Fruit fly (Drosophila melanogaster) whole organism, embryonic: ENCODE data around the gene cv-c.
A peak's percentile ranks its signal among the peaks of the same experiment; 100 is the strongest.

ENCODE experiments used
- Awh ChIP-seq: fragments of 200-800 bp; sonication (Bioruptor generic); IDR thresholded peaks from 2 replicates; pipeline ENCODE4, ENCODE4 v1.3.6; 2022; ENCODE audit warnings: missing biosample characterization, missing genetic modification characterization
- BEAF-32 ChIP-seq: fragments of 200-800 bp; sonication (Bioruptor generic); optimal IDR thresholded peaks from 3 replicates; lab custom pipeline; 2017; ENCODE audit warnings: missing biosample characterization, missing genetic modification characterization, mild to moderate bottlenecking, moderate library complexity, missing genetic modification reagents
- Bgb ChIP-seq: fragments of 200-800 bp; sonication (Bioruptor generic); IDR thresholded peaks from 2 replicates; pipeline ENCODE4 v1.3.6; 2022; ENCODE audit warnings: missing biosample characterization, missing genetic modification characterization; ENCODE audit not compliant: partially characterized antibody
- CG10209 ChIP-seq: fragments of 200-800 bp; sonication (Bioruptor generic); optimal IDR thresholded peaks from 3 replicates; lab custom pipeline; 2017; ENCODE audit warnings: missing biosample characterization, mild to moderate bottlenecking, missing genetic modification characterization, missing genetic modification reagents
- CG10543 ChIP-seq: fragments of 200-800 bp; sonication (Bioruptor generic); optimal IDR thresholded peaks from 3 replicates; lab custom pipeline; 2017; ENCODE audit warnings: missing biosample characterization, mild to moderate bottlenecking, missing genetic modification characterization, moderate library complexity
- CG13424 ChIP-seq: fragments of 200-800 bp; sonication (Bioruptor generic); optimal IDR thresholded peaks from 2 replicates; lab custom pipeline; 2019; ENCODE audit warnings: missing biosample characterization, mild to moderate bottlenecking, missing genetic modification characterization, moderate library complexity
- CG14710 ChIP-seq: fragments of 200-800 bp; sonication (Bioruptor generic); optimal IDR thresholded peaks from 3 replicates; lab custom pipeline; 2019; ENCODE audit warnings: missing biosample characterization, mild to moderate bottlenecking, missing genetic modification characterization, moderate library complexity
- CG15479 ChIP-seq: fragments of 200-800 bp; sonication (Bioruptor generic); optimal IDR thresholded peaks from 3 replicates; lab custom pipeline; 2019; ENCODE audit warnings: missing biosample characterization, mild to moderate bottlenecking, missing genetic modification characterization, moderate library complexity
- CG17361 ChIP-seq: fragments of 200-800 bp; sonication (Bioruptor generic); IDR thresholded peaks from 3 replicates; pipeline ENCODE4 v1.3.6; 2022; ENCODE audit warnings: missing biosample characterization, missing genetic modification characterization
- CG17802 ChIP-seq: fragments of 200-800 bp; sonication (Bioruptor generic); optimal IDR thresholded peaks from 2 replicates; lab custom pipeline; 2018; ENCODE audit warnings: missing biosample characterization, mild to moderate bottlenecking, missing genetic modification characterization, moderate library complexity
- CG18011 ChIP-seq: fragments of 200-800 bp; sonication (Bioruptor generic); optimal IDR thresholded peaks from 2 replicates; lab custom pipeline; 2017; ENCODE audit warnings: missing biosample characterization, missing genetic modification characterization, mild to moderate bottlenecking, moderate library complexity, missing genotype
- CG2120 ChIP-seq: fragments of 200-800 bp; sonication (Bioruptor generic); optimal IDR thresholded peaks from 3 replicates; lab custom pipeline; 2016; ENCODE audit warnings: missing biosample characterization, missing genetic modification characterization
- CG3995 ChIP-seq: fragments of 200-800 bp; sonication (Bioruptor generic); optimal IDR thresholded peaks from 3 replicates; lab custom pipeline; 2016; ENCODE audit warnings: missing biosample characterization, missing genetic modification characterization
- CG4854 ChIP-seq: fragments of 200-800 bp; sonication (Bioruptor generic); optimal IDR thresholded peaks from 2 replicates; lab custom pipeline; 2016; ENCODE audit warnings: missing biosample characterization, missing genetic modification characterization, inconsistent platforms
- CG6813 ChIP-seq: fragments of 200-800 bp; sonication (Bioruptor generic); optimal IDR thresholded peaks from 2 replicates; lab custom pipeline; 2017; ENCODE audit warnings: missing biosample characterization, missing genetic modification characterization, mild to moderate bottlenecking, moderate library complexity, missing genetic modification reagents
- CG7271 ChIP-seq: fragments of 200-800 bp; sonication (Bioruptor generic); optimal IDR thresholded peaks from 2 replicates; lab custom pipeline; 2018; ENCODE audit warnings: missing biosample characterization, mild to moderate bottlenecking, missing genetic modification characterization, moderate library complexity
- CG7987 ChIP-seq: fragments of 200-800 bp; sonication (Bioruptor generic); optimal IDR thresholded peaks from 2 replicates; lab custom pipeline; 2018; ENCODE audit warnings: missing biosample characterization, mild to moderate bottlenecking, missing genetic modification characterization, moderate library complexity
- CG8281 ChIP-seq: fragments of 200-800 bp; sonication (Bioruptor generic); optimal IDR thresholded peaks from 2 replicates; lab custom pipeline; 2018; ENCODE audit warnings: missing biosample characterization, mild to moderate bottlenecking, missing genetic modification characterization, moderate library complexity
- CHES-1-like ChIP-seq: fragments of 200-800 bp; sonication (Bioruptor generic); optimal IDR thresholded peaks from 2 replicates; lab custom pipeline; 2016; ENCODE audit warnings: missing biosample characterization, missing genetic modification characterization
- D19A ChIP-seq: fragments of 200-800 bp; optimal IDR thresholded peaks from 3 replicates; lab custom pipeline; 2019; ENCODE audit warnings: missing biosample characterization, mild to moderate bottlenecking, missing genetic modification characterization, moderate library complexity
- Dbx ChIP-seq: fragments of 200-800 bp; sonication (Bioruptor generic); IDR thresholded peaks from 3 replicates; pipeline ENCODE4 v1.3.6; 2022; ENCODE audit warnings: missing biosample characterization, missing genetic modification characterization
- Dp ChIP-seq: fragments of 200-800 bp; sonication (Bioruptor generic); optimal IDR thresholded peaks from 2 replicates; lab custom pipeline; 2018; ENCODE audit warnings: missing biosample characterization, mild to moderate bottlenecking, missing genetic modification characterization, moderate library complexity
- Dref ChIP-seq: fragments of 200-800 bp; sonication (Bioruptor generic); IDR thresholded peaks from 2 replicates; pipeline ENCODE4 v1.3.6; 2022; ENCODE audit warnings: missing biosample characterization, missing genetic modification characterization
- Hand ChIP-seq: fragments of 200-800 bp; sonication (Bioruptor generic); optimal IDR thresholded peaks from 2 replicates; lab custom pipeline; 2017; ENCODE audit warnings: mild to moderate bottlenecking, missing biosample characterization, missing genetic modification reagents, missing genetic modification characterization
- Mad ChIP-seq: fragments of 200-800 bp; sonication (Bioruptor generic); optimal IDR thresholded peaks from 2 replicates; lab custom pipeline; 2016; ENCODE audit warnings: missing biosample characterization, missing genetic modification characterization
- Med ChIP-seq: fragments of 200-800 bp; sonication (Bioruptor generic); peaks from one replicate; lab custom pipeline; 2016; ENCODE audit warnings: missing biosample characterization, missing genetic modification characterization, mild to moderate bottlenecking, inconsistent platforms, moderate library complexity
- Oli ChIP-seq: fragments of 200-800 bp; sonication (Bioruptor generic); optimal IDR thresholded peaks from 2 replicates; lab custom pipeline; 2018; ENCODE audit warnings: missing biosample characterization, mild to moderate bottlenecking, missing genetic modification characterization, moderate library complexity
- Opbp ChIP-seq: fragments of 200-800 bp; sonication (Bioruptor generic); IDR thresholded peaks from 3 replicates; pipeline ENCODE4 v1.3.6; 2022; ENCODE audit warnings: missing biosample characterization, missing genetic modification characterization; ENCODE audit not compliant: partially characterized antibody
- Xrp1 ChIP-seq: fragments of 200-800 bp; sonication (Bioruptor generic); IDR thresholded peaks from 2 replicates; pipeline ENCODE4 v1.3.6; 2022; ENCODE audit warnings: missing biosample characterization, missing genetic modification characterization
- cg ChIP-seq: fragments of 200-800 bp; sonication (Bioruptor generic); optimal IDR thresholded peaks from 3 replicates; lab custom pipeline; 2019; ENCODE audit warnings: missing biosample characterization, mild to moderate bottlenecking, missing genetic modification characterization, moderate library complexity
- danr ChIP-seq: fragments of 200-800 bp; sonication (Bioruptor generic); IDR thresholded peaks from 2 replicates; pipeline ENCODE4 v1.3.6; 2022; ENCODE audit warnings: missing biosample characterization, missing genetic modification characterization
- eve ChIP-seq, 2 experiments: fragments of >200 bp; optimal IDR thresholded peaks; 2 replicates each; lab custom pipeline; 2017; ENCODE audit warnings: missing biosample characterization in 2 of 2, missing genetic modification characterization in 2 of 2
- ewg ChIP-seq: fragments of 200-800 bp; sonication (Bioruptor generic); optimal IDR thresholded peaks from 3 replicates; lab custom pipeline; 2017; ENCODE audit warnings: mild to moderate bottlenecking, missing biosample characterization, missing genetic modification reagents, missing genetic modification characterization
- grn ChIP-seq: fragments of 200-800 bp; sonication (Bioruptor generic); optimal IDR thresholded peaks from 3 replicates; lab custom pipeline; 2017; ENCODE audit warnings: missing biosample characterization, missing genetic modification characterization
- gsb ChIP-seq: fragments of 200-800 bp; sonication (Bioruptor generic); IDR thresholded peaks from 2 replicates; pipeline ENCODE4 v1.3.6; 2022; ENCODE audit warnings: missing biosample characterization, missing genetic modification characterization
- lbe ChIP-seq: fragments of 200-800 bp; sonication (Bioruptor generic); optimal IDR thresholded peaks from 2 replicates; lab custom pipeline; 2016; ENCODE audit warnings: missing biosample characterization, mild to moderate bottlenecking, missing genetic modification characterization
- lmd ChIP-seq: fragments of 200-800 bp; sonication (Bioruptor generic); IDR thresholded peaks from 2 replicates; pipeline ENCODE4 v1.3.6; 2022; ENCODE audit warnings: missing biosample characterization, missing genetic modification characterization
- luna ChIP-seq: fragments of 200-800 bp; sonication (Bioruptor generic); optimal IDR thresholded peaks from 2 replicates; lab custom pipeline; 2016; ENCODE audit warnings: missing biosample characterization, missing genetic modification characterization
- maf-S ChIP-seq: fragments of 200-800 bp; sonication (Bioruptor generic); optimal IDR thresholded peaks from 2 replicates; lab custom pipeline; 2016; ENCODE audit warnings: missing biosample characterization, missing genetic modification characterization
- pan ChIP-seq, 4 experiments: fragments of >200 bp in 3 of 4; fragments of 200-800 bp in 1 of 4; sonication (Bioruptor generic) in 1 of 4; optimal IDR thresholded peaks in 3 of 4; IDR thresholded peaks in 1 of 4; 2 replicates each; pipeline versions ENCODE4 v1.3.6 to Lab custom; 2017 to 2022; ENCODE audit warnings: missing biosample characterization in 2 of 4, missing genetic modification characterization in 2 of 4, mixed read lengths in 1 of 4
- psq ChIP-seq: fragments of 200-800 bp; sonication (Bioruptor generic); optimal IDR thresholded peaks from 2 replicates; lab custom pipeline; 2017; ENCODE audit warnings: missing biosample characterization, missing genetic modification characterization
- pzg ChIP-seq: fragments of 200-800 bp; sonication (Bioruptor generic); optimal IDR thresholded peaks from 3 replicates; lab custom pipeline; 2018; ENCODE audit warnings: missing biosample characterization, mild to moderate bottlenecking, missing genetic modification characterization, moderate library complexity
- ro ChIP-seq: fragments of 200-800 bp; sonication (Bioruptor generic); IDR thresholded peaks from 2 replicates; pipeline ENCODE4 v1.3.6; 2022; ENCODE audit warnings: missing biosample characterization, missing genetic modification characterization
- shn ChIP-seq: fragments of 200-800 bp; sonication (Bioruptor generic); optimal IDR thresholded peaks from 3 replicates; lab custom pipeline; 2016; ENCODE audit warnings: missing biosample characterization, missing genetic modification characterization
- slou ChIP-seq: fragments of 200-800 bp; sonication (Bioruptor generic); optimal IDR thresholded peaks from 3 replicates; lab custom pipeline; 2016; ENCODE audit warnings: missing biosample characterization, missing genetic modification characterization
- tgo ChIP-seq: fragments of 200-800 bp; sonication (Bioruptor generic); IDR thresholded peaks from 3 replicates; pipeline ENCODE4 v1.3.6; 2022; ENCODE audit warnings: missing biosample characterization, missing genetic modification characterization
- usp ChIP-seq: fragments of >200 bp; optimal IDR thresholded peaks from 2 replicates; lab custom pipeline; 2017; ENCODE audit warnings: missing biosample characterization, missing genetic modification characterization
- wor ChIP-seq: fragments of 200-800 bp; sonication (Bioruptor generic); IDR thresholded peaks from 2 replicates; pipeline ENCODE4 v1.3.6; 2022; ENCODE audit warnings: missing biosample characterization, missing genetic modification characterization
- z ChIP-seq: fragments of 200-800 bp; sonication (Bioruptor generic); IDR thresholded peaks from 3 replicates; pipeline ENCODE4 v1.3.6; 2022; ENCODE audit warnings: missing biosample characterization, missing genetic modification characterization
- zfh1 ChIP-seq: fragments of 200-800 bp; sonication (Bioruptor generic); IDR thresholded peaks from 3 replicates; pipeline ENCODE4 v1.3.6; 2022; ENCODE audit warnings: missing biosample characterization, missing genetic modification characterization

Gene cv-c

DNA sequence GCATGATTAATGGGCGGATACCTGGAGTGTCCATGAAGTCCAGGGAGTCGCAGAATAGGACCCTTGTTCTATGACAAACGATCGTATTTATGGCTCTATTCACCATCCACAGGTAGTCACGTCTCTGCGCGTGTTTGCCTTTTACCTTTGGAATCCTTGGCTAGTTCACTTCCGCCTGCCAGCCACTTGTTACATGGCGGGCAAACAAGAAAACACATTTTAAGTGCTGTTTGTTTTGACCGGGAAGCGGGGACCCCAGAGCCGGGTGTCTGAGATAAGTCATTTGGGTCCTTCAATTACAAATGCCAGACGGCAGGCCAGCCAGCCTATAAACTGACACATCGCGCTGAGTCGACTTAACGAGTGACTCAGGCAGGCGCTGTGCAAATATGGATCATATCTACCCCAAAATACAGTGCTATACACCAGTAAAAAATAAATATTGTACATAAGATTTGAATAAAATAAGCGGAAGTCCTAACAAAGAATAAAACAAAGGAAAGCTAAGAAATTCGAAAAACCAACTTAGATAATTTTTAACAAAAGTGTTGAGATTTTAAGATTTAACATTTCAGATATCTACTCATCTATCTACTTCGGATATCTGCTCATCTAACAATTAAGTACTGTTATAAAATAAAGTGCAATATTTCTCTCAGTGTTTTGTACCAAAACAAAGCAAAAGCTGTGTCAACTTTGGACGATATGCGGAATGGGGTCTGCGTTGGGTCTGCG, 3.2 kb upstream of the cv-c start (continued):
- TF ChIP-seq luna (no peak), Opbp (GFP tag; lab: Robert Waterston, UW) (no peak), CG18011 (GFP tag; lab: Kevin White, UChicago) (no peak), wor (GFP tag; lab: Robert Waterston, UW) (no peak), Dp (GFP tag; lab: Kevin White, UChicago) (no peak), gsb (GFP tag; lab: Robert Waterston, UW) (no peak), CG2120 (GFP tag; lab: Kevin White, UChicago) (no peak), ewg (GFP tag; lab: Kevin White, UChicago) (no peak), CG14710 (no peak), CHES-1-like (no peak), zfh1 (peak; percentile 35; the same call in 1 of the 3 replicates), CG10543 (no peak), Hand (no peak), CG4854 (GFP tag; lab: Kevin White, UChicago) (no peak), eve (GFP tag; optimal IDR thresholded peaks at IDR 0.05; lab: Kevin White, UChicago) (no peak), CG3995 (GFP tag; lab: Kevin White, UChicago) (no peak), Awh (GFP tag; lab: Robert Waterston, UW) (no peak), usp (no peak), z (GFP tag; lab: Robert Waterston, UW) (no peak), Xrp1 (no peak), CG7271 (tag; lab: Kevin White, UChicago) (peak; percentile 35), Oli (tag; lab: Kevin White, UChicago) (no peak), Mad (GFP tag; lab: Kevin White, UChicago) (no peak), CG7987 (no peak), pzg (GFP tag; lab: Kevin White, UChicago) (no peak), Dref (no peak), CG17802 (no peak), CG10209 (GFP tag; lab: Kevin White, UChicago) (no peak), pan (optimal IDR thresholded peaks at IDR 0.05; lab: Kevin White, UChicago) (no peak), pan (GFP tag; optimal IDR thresholded peaks at IDR 0.05 in 1 of 2, IDR thresholded peaks at IDR 0.05 in 1 of 2) (no peak), lbe (GFP tag; lab: Kevin White, UChicago) (no peak), grn (GFP tag; lab: Kevin White, UChicago) (no peak), CG15479 (GFP tag; lab: Kevin White, UChicago) (peak; percentile 51), CG13424 (tag; lab: Kevin White, UChicago) (no peak), CG8281 (no peak), psq (GFP tag; lab: Kevin White, UChicago) (no peak), danr (GFP tag; lab: Robert Waterston, UW) (no peak), CG17361 (GFP tag; lab: Robert Waterston, UW) (no peak), slou (GFP tag; lab: Kevin White, UChicago) (no peak), Dbx (no peak), lmd (no peak), Med (peak; percentile 6), BEAF-32 (GFP tag; lab: Kevin White, UChicago) (no peak), maf-S (GFP tag; lab: Kevin White, UChicago) (no peak), shn (GFP tag; lab: Kevin White, UChicago) (no peak), cg (GFP tag; lab: Kevin White, UChicago) (no peak), tgo (GFP tag; lab: Robert Waterston, UW) (no peak), D19A (tag; lab: Kevin White, UChicago) (no peak), Bgb (GFP tag; lab: Robert Waterston, UW) (no peak), ro (GFP tag; lab: Robert Waterston, UW) (no peak), CG6813 (peak; percentile 26)
